Worm (Caenorhabditis elegans): ENCODE data around the gene srsx-40.

The srsx-40 gene

ce11 chrV:7690637-7691036 is 12.8 kb downstream of the srsx-40 start:
- TF ChIP-seq ets-5 (GFP tag; IDR thresholded peaks at IDR 0.05) (no peak), zip-4 (GFP tag; optimal IDR thresholded peaks at IDR 0.05) (no peak), skn-1 (tag; optimal IDR thresholded peaks at IDR 0.05) (no peak), nhr-28 (tag; optimal IDR thresholded peaks at IDR 0.05) (no peak), lin-35 (GFP tag; optimal IDR thresholded peaks at IDR 0.05) (no peak), fkh-10 (GFP tag; optimal IDR thresholded peaks at IDR 0.05) (no peak), unc-98 (GFP tag; IDR thresholded peaks at IDR 0.05) (no peak), alr-1 (tag; optimal IDR thresholded peaks at IDR 0.05; ENCODE audit: borderline replicate concordance) (no peak), elt-3 (tag; optimal IDR thresholded peaks at IDR 0.05) (no peak), nhr-11 (tag; optimal IDR thresholded peaks at IDR 0.05) (no peak)

- TF ChIP-seq tbx-2 (tag; optimal IDR thresholded peaks at IDR 0.05) (no peak), nhr-71 (tag; optimal IDR thresholded peaks at IDR 0.05) (no peak), dsc-1 (tag; optimal IDR thresholded peaks at IDR 0.05) (no peak), nhr-85 (tag) (no peak), hlh-17 (GFP tag; optimal IDR thresholded peaks at IDR 0.05; ENCODE audit: borderline replicate concordance) (no peak), mef-2 (tag; optimal IDR thresholded peaks at IDR 0.05) (no peak), efl-1 (optimal IDR thresholded peaks at IDR 0.05) (no peak), efl-1 (GFP tag; optimal IDR thresholded peaks at IDR 0.05 in 1 of 2) (no peak), nhr-90 (tag; optimal IDR thresholded peaks at IDR 0.05; ENCODE audit: poor library complexity) (no peak), nhr-76 (tag; optimal IDR thresholded peaks at IDR 0.05) (no peak), lin-14 (GFP tag; optimal IDR thresholded peaks at IDR 0.05) (no peak), fkh-4 (tag; optimal IDR thresholded peaks at IDR 0.05; ENCODE audit: borderline replicate concordance) (no peak)
Observed at ce11 chrV:7689888-7690287, 13.5 kb downstream of the srsx-40 start, which contains the start of gene C12D5.9. Gene C12D5.9, minus strand, starts transcription at chrV:7689988.

ce11 chrV:7686189-7686588 is 17.2 kb downstream of the srsx-40 start, which contains the start of the genes nhr-94 and nhr-152:
Gene nhr-94, minus strand, starts transcription at chrV:7686335.
Gene nhr-152, plus strand, starts transcription at chrV:7686350.
- TF ChIP-seq lin-35 (GFP tag; optimal IDR thresholded peaks at IDR 0.05) (peak in 1 of 2 experiments; percentile 60), ets-5 (GFP tag; IDR thresholded peaks at IDR 0.05) (no peak), nhr-71 (tag; optimal IDR thresholded peaks at IDR 0.05) (peak; percentile 48), snu-23 (GFP tag; optimal IDR thresholded peaks at IDR 0.05) (peak; percentile 47), blmp-1 (tag; optimal IDR thresholded peaks at IDR 0.05) (peak; percentile 52), lsy-2 (tag; optimal IDR thresholded peaks at IDR 0.05) (peak in 1 of 2 experiments; percentile 35), C34B4.2 (tag; optimal IDR thresholded peaks at IDR 0.05) (no peak), nhr-85 (tag) (peak; percentile 96), lin-14 (GFP tag; optimal IDR thresholded peaks at IDR 0.05) (peak; percentile 74), nhr-19 (GFP tag; conservative IDR thresholded peaks at IDR 0.05) (0 out of 2 replicates have a peak, but pooled peaks have one; percentile 8), nhr-90 (tag; optimal IDR thresholded peaks at IDR 0.05; ENCODE audit: poor library complexity) (no peak), hpl-2 (GFP tag; optimal IDR thresholded peaks at IDR 0.05) (no peak), elt-3 (tag; optimal IDR thresholded peaks at IDR 0.05) (peak in 1 of 6 experiments; percentile 17), efl-1 (optimal IDR thresholded peaks at IDR 0.05) (no peak), efl-1 (GFP tag; optimal IDR thresholded peaks at IDR 0.05 in 1 of 2) (peak in 1 of 2 experiments; percentile 60), nhr-20 (tag; optimal IDR thresholded peaks at IDR 0.05) (peak; percentile 79), aly-2 (tag; optimal IDR thresholded peaks at IDR 0.05) (no peak)

ce11 chrV:7683907-7684655 is 19.4 kb downstream of the srsx-40 start, which contains the start of gene sre-11:
Gene sre-11, minus strand, starts transcription at chrV:7683957.
- TF ChIP-seq elt-2 (tag; optimal IDR thresholded peaks at IDR 0.05) = no peak
- TF ChIP-seq rnt-1 (tag; optimal IDR thresholded peaks at IDR 0.05) = no peak
- TF ChIP-seq nhr-237 (tag; optimal IDR thresholded peaks at IDR 0.05) = no peak
- no peak for TF ChIP-seq efl-1 (optimal IDR thresholded peaks at IDR 0.05)
- TF ChIP-seq efl-1 (GFP tag; optimal IDR thresholded peaks at IDR 0.05 in 1 of 2) = peak in 1 of 2 experiments; percentile 84
